Worm (Caenorhabditis elegans) whole organism, L2 larva: ENCODE data around the gene M110.8.

Source experiments
- C34F6.9 ChIP-seq: fragments of 150-350 bp; optimal IDR thresholded peaks from 2 replicates; lab custom pipeline; 2014; ENCODE audit warnings: missing biosample characterization, missing genetic modification characterization
- F13H6.1 ChIP-seq: sonication (generic microtip); optimal IDR thresholded peaks from 2 replicates; lab custom pipeline; 2016; ENCODE audit warnings: missing genetic modification characterization, missing compliant biosample characterization
- R02D3.7 ChIP-seq: fragments of 150-350 bp; optimal IDR thresholded peaks from 2 replicates; lab custom pipeline; 2014; ENCODE audit warnings: missing biosample characterization, missing genetic modification characterization
- ZK546.5 ChIP-seq: sonication (generic microtip); optimal IDR thresholded peaks from 2 replicates; lab custom pipeline; 2017; ENCODE audit warnings: missing biosample characterization, missing genetic modification characterization
- alr-1 ChIP-seq: fragments of 150-350 bp; optimal IDR thresholded peaks from 2 replicates; lab custom pipeline; 2014; ENCODE audit warnings: missing biosample characterization, missing genetic modification characterization
- aly-2 ChIP-seq: fragments of 150-350 bp; optimal IDR thresholded peaks from 2 replicates; lab custom pipeline; 2014; ENCODE audit warnings: missing biosample characterization, missing genetic modification characterization
- ama-1 ChIP-seq: fragments of 150-350 bp; optimal IDR thresholded peaks from 2 replicates; lab custom pipeline; 2018; ENCODE audit warnings: inconsistent platforms
- blmp-1 ChIP-seq: sonication (generic microtip); optimal IDR thresholded peaks from 2 replicates; lab custom pipeline; 2017; ENCODE audit warnings: missing genetic modification characterization, mild to moderate bottlenecking, missing compliant biosample characterization, antibody characterized with exemption, moderate library complexity; ENCODE audit not compliant: insufficient read depth
- ceh-16 ChIP-seq: fragments of 150-350 bp; optimal IDR thresholded peaks from 2 replicates; lab custom pipeline; 2014; ENCODE audit warnings: missing biosample characterization, missing genetic modification characterization
- crh-2 ChIP-seq: sonication (generic microtip); optimal IDR thresholded peaks from 2 replicates; lab custom pipeline; 2017; ENCODE audit warnings: missing biosample characterization, missing genetic modification characterization
- dmd-4 ChIP-seq: sonication (generic microtip); optimal IDR thresholded peaks from 2 replicates; lab custom pipeline; 2017; ENCODE audit warnings: missing biosample characterization, missing genetic modification characterization
- egl-27 ChIP-seq: sonication (generic microtip); optimal IDR thresholded peaks from 3 replicates; lab custom pipeline; 2017; ENCODE audit warnings: missing biosample characterization, missing genetic modification reagents, missing genetic modification characterization
- elt-1 ChIP-seq: fragments of 150-350 bp; optimal IDR thresholded peaks from 2 replicates; lab custom pipeline; 2014; ENCODE audit warnings: missing biosample characterization, missing genetic modification characterization
- elt-3 ChIP-seq: sonication (generic microtip); optimal IDR thresholded peaks from 2 replicates; lab custom pipeline; 2017; ENCODE audit warnings: missing biosample characterization, missing genetic modification characterization
- fos-1 ChIP-seq: fragments of 150-350 bp; optimal IDR thresholded peaks from 2 replicates; lab custom pipeline; 2014; ENCODE audit warnings: missing biosample characterization, missing genetic modification characterization
- gmeb-1 ChIP-seq: fragments of 150-350 bp; optimal IDR thresholded peaks from 2 replicates; lab custom pipeline; 2014; ENCODE audit warnings: missing biosample characterization, missing genetic modification characterization
- lin-11 ChIP-seq: fragments of 150-350 bp; sonication (generic microtip); optimal IDR thresholded peaks from 2 replicates; lab custom pipeline; 2014; ENCODE audit warnings: missing biosample characterization, missing genetic modification characterization, inconsistent platforms, mixed read lengths
- lin-13 ChIP-seq: fragments of 150-350 bp; optimal IDR thresholded peaks from 2 replicates; lab custom pipeline; 2014; ENCODE audit warnings: missing biosample characterization, missing genetic modification reagents, missing genetic modification characterization
- lin-39 ChIP-seq: fragments of 150-350 bp; optimal IDR thresholded peaks from 2 replicates; lab custom pipeline; 2014; ENCODE audit warnings: missing biosample characterization, missing genetic modification reagents, missing genetic modification characterization
- lsy-2 ChIP-seq, 2 experiments: fragments of 150-350 bp in 1 of 2; sonication (generic microtip) in 1 of 2; optimal IDR thresholded peaks; 2 replicates each; lab custom pipeline; 2014 to 2017; ENCODE audit warnings: missing biosample characterization in 2 of 2, missing genetic modification characterization in 2 of 2
- mab-5 ChIP-seq: fragments of 150-350 bp; optimal IDR thresholded peaks from 2 replicates; lab custom pipeline; 2014; ENCODE audit warnings: missing biosample characterization, missing genetic modification characterization
- mbf-1 ChIP-seq: sonication (generic microtip); optimal IDR thresholded peaks from 2 replicates; lab custom pipeline; 2017; ENCODE audit warnings: missing biosample characterization, missing genetic modification characterization
- nhr-11 ChIP-seq: fragments of 150-350 bp; optimal IDR thresholded peaks from 2 replicates; lab custom pipeline; 2014; ENCODE audit warnings: missing biosample characterization, missing genetic modification characterization
- nhr-129 ChIP-seq: fragments of 150-350 bp; optimal IDR thresholded peaks from 2 replicates; lab custom pipeline; 2014; ENCODE audit warnings: missing biosample characterization, missing genetic modification characterization
- nhr-21 ChIP-seq: fragments of 150-350 bp; optimal IDR thresholded peaks from 2 replicates; lab custom pipeline; 2014; ENCODE audit warnings: missing biosample characterization, missing genetic modification characterization
- nhr-23 ChIP-seq: fragments of 150-350 bp; optimal IDR thresholded peaks from 2 replicates; lab custom pipeline; 2014; ENCODE audit warnings: missing biosample characterization, missing genetic modification reagents, missing genetic modification characterization
- nhr-237 ChIP-seq: fragments of 150-350 bp; optimal IDR thresholded peaks from 2 replicates; lab custom pipeline; 2014; ENCODE audit warnings: missing biosample characterization, missing genetic modification characterization
- nhr-25 ChIP-seq: fragments of 150-350 bp; sonication (generic microtip); optimal IDR thresholded peaks from 3 replicates; lab custom pipeline; 2014; ENCODE audit warnings: missing biosample characterization, missing genetic modification characterization
- nhr-6 ChIP-seq: fragments of 150-350 bp; optimal IDR thresholded peaks from 2 replicates; lab custom pipeline; 2014; ENCODE audit warnings: missing biosample characterization, missing genetic modification characterization
- nhr-77 ChIP-seq: fragments of 150-350 bp; optimal IDR thresholded peaks from 2 replicates; lab custom pipeline; 2014; ENCODE audit warnings: missing biosample characterization, missing genetic modification characterization
- skn-1 ChIP-seq: sonication (generic microtip); optimal IDR thresholded peaks from 2 replicates; lab custom pipeline; 2017; ENCODE audit warnings: missing biosample characterization, missing genetic modification characterization
- sma-9 ChIP-seq, 2 experiments: fragments of 150-350 bp in 1 of 2; sonication (generic microtip) in 1 of 2; optimal IDR thresholded peaks; 2 replicates each; lab custom pipeline; 2014 to 2016; ENCODE audit warnings: missing genetic modification characterization in 2 of 2, mild to moderate bottlenecking in 1 of 2, missing biosample characterization in 1 of 2, missing compliant biosample characterization in 1 of 2, missing genetic modification reagents in 1 of 2, moderate library complexity in 1 of 2
- snpc-4 ChIP-seq: fragments of 150-350 bp; optimal IDR thresholded peaks from 2 replicates; lab custom pipeline; 2014; ENCODE audit warnings: missing biosample characterization, missing genetic modification characterization
- unc-39 ChIP-seq: fragments of 150-350 bp; optimal IDR thresholded peaks from 2 replicates; lab custom pipeline; 2014; ENCODE audit warnings: missing biosample characterization, missing genetic modification characterization
- unc-62 ChIP-seq: fragments of 150-350 bp; optimal IDR thresholded peaks from 2 replicates; lab custom pipeline; 2014; ENCODE audit warnings: missing biosample characterization, missing genetic modification reagents, missing genetic modification characterization
- zag-1 ChIP-seq: fragments of 150-350 bp; optimal IDR thresholded peaks from 2 replicates; lab custom pipeline; 2014; ENCODE audit warnings: missing biosample characterization, missing genetic modification characterization
- ztf-1 ChIP-seq: fragments of 200-800 bp; sonication (Bioruptor generic); conservative IDR thresholded peaks from 2 replicates; pipeline ENCODE4 v1.3.6; 2022; ENCODE audit warnings: missing genetic modification characterization, missing compliant biosample characterization
- ztf-11 ChIP-seq: sonication (generic microtip); optimal IDR thresholded peaks from 2 replicates; lab custom pipeline; 2017; ENCODE audit warnings: missing biosample characterization, missing genetic modification characterization
- ztf-4 ChIP-seq: fragments of 150-350 bp; optimal IDR thresholded peaks from 2 replicates; lab custom pipeline; 2014; ENCODE audit warnings: missing biosample characterization, missing genetic modification characterization

The M110.8 gene

DNA sequence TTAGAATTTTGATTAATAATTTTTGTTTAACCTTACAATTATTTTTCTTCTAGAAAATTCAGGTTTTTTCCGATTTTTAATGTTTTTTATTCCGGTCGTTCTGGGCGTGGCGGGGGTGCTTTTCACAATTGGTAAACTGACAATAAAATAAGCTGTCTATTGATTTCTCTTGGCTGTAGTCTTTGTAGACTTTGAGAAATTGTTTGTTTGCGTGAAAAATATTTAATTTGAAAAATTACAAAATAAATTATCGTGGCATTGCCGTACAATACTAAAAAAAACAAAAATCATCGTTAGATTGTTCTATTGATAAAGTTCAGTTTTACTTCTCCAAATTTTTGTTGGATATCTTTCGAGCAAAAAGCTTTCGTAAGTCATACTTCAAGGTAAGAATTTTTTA is 37.1 kb upstream of the M110.8 start, which contains the start of gene F35C11.3:
Gene F35C11.3, plus strand, starts transcription at position 301 of the 400 bp plus-strand sequence.
- no peak for TF ChIP-seq dmd-4 (tag; lab: Kevin White, UChicago)
- no peak for TF ChIP-seq mab-5 (tag; lab: Kevin White, UChicago)
- TF ChIP-seq nhr-11 (tag; lab: Kevin White, UChicago), result no peak
- TF ChIP-seq zag-1, result no peak
- TF ChIP-seq egl-27, result no peak
- TF ChIP-seq lin-39 (tag; lab: Kevin White, UChicago), result no peak
- TF ChIP-seq nhr-77 (tag; lab: Kevin White, UChicago), result no peak
- TF ChIP-seq ztf-1 (GFP tag; lab: Robert Waterston, UW), result no peak
- no peak for TF ChIP-seq snpc-4 (tag; lab: Kevin White, UChicago)
- no peak for TF ChIP-seq F13H6.1 (tag; lab: Kevin White, UChicago)
- TF ChIP-seq ztf-11, result no peak
- TF ChIP-seq alr-1 (tag; lab: Kevin White, UChicago), result no peak
- no peak for TF ChIP-seq unc-39 (tag; lab: Kevin White, UChicago)
- no peak for TF ChIP-seq gmeb-1 (tag; lab: Kevin White, UChicago)
- TF ChIP-seq sma-9 (GFP tag; optimal IDR thresholded peaks at IDR 0.05; lab: Kevin White, UChicago), result no peak
- TF ChIP-seq sma-9 (tag; optimal IDR thresholded peaks at IDR 0.05; lab: Kevin White, UChicago), result no peak
- TF ChIP-seq lin-13 (GFP tag; lab: Kevin White, UChicago), result no peak
- TF ChIP-seq nhr-25 (tag; lab: Kevin White, UChicago), result no peak
- no peak for TF ChIP-seq unc-62 (GFP tag; lab: Kevin White, UChicago)
- TF ChIP-seq ceh-16 (tag; lab: Kevin White, UChicago), result no peak
- TF ChIP-seq, all 48 proteins: peak for 0

DNA sequence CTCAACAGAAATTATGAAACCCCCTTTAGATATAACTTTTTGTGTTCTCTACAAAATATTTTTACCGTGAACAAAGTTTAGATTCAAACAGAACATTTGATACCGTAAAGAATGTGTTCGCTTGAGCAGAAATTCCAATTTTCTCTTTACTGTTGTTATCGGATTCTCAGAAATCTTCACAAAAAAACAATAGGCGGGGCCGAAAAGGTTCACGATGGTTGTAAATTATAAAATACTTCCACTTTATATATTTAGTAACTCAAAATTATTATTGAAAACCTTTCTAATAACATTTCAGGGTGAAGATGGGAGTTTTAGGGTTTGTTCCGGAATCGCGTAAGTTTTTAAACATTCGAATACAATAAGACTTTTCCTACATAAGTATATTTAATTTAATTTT is 28.8 kb upstream of the M110.8 start, which contains the start of gene nlp-5:
Gene nlp-5, plus strand, starts transcription at position 301 of the 400 bp plus-strand sequence.
- no peak for TF ChIP-seq elt-3 (tag; lab: Kevin White, UChicago)
- TF ChIP-seq nhr-21 (tag; lab: Kevin White, UChicago), result no peak
- TF ChIP-seq lin-13 (GFP tag; lab: Kevin White, UChicago), result no peak
- TF ChIP-seq mbf-1, result no peak
- TF ChIP-seq, all 48 proteins: peak for 0

DNA sequence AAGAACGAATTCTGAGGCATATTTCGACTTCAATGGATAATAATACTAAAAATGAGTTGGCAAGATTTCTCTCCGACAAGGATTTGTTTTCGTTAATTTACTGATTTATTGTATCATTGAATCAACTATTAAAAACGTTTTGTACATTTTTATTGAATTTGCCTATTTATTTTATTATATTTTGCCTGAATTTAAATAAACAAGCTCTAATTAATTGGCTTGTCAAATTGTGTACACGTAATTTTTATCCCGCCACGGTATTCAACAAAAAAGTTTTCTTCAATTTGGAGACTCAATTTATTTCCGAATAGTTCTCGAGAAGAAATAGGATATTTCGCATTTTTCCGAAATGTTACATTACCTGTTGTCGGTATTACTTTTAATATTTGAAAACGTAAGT is 23.1 kb upstream of the M110.8 start, which contains the start of gene M110.7:
Gene M110.7, plus strand, starts transcription at position 301 of the 400 bp plus-strand sequence.
- TF ChIP-seq zag-1, result no peak
- TF ChIP-seq lin-13 (GFP tag; lab: Kevin White, UChicago), result no peak
- no peak for TF ChIP-seq R02D3.7 (tag; lab: Kevin White, UChicago)
- TF ChIP-seq lin-11 (tag; lab: Kevin White, UChicago), result no peak
- TF ChIP-seq aly-2 (tag; lab: Kevin White, UChicago), result no peak
- TF ChIP-seq unc-62 (GFP tag; lab: Kevin White, UChicago), result no peak
- no peak for TF ChIP-seq ZK546.5 (tag; lab: Kevin White, UChicago)
- TF ChIP-seq nhr-23 (tag; lab: Kevin White, UChicago), result no peak
- TF ChIP-seq elt-3 (tag; lab: Kevin White, UChicago), result no peak
- no peak for TF ChIP-seq ceh-16 (tag; lab: Kevin White, UChicago)
- no peak for TF ChIP-seq ztf-11
- TF ChIP-seq egl-27, result no peak
- no peak for TF ChIP-seq nhr-21 (tag; lab: Kevin White, UChicago)

- TF ChIP-seq mab-5 (tag; lab: Kevin White, UChicago), result no peak
- no peak for TF ChIP-seq nhr-6 (tag; lab: Kevin White, UChicago)
- no peak for TF ChIP-seq lin-11 (tag; lab: Kevin White, UChicago)
- no peak for TF ChIP-seq ZK546.5 (tag; lab: Kevin White, UChicago)
- TF ChIP-seq nhr-237, result no peak
- TF ChIP-seq unc-39 (tag; lab: Kevin White, UChicago), result no peak
- no peak for TF ChIP-seq C34F6.9 (tag; lab: Kevin White, UChicago)
- TF ChIP-seq lin-39 (tag; lab: Kevin White, UChicago), result no peak
- TF ChIP-seq ztf-4 (tag; lab: Kevin White, UChicago), result no peak
- TF ChIP-seq ztf-1 (GFP tag; lab: Robert Waterston, UW), result no peak
- TF ChIP-seq crh-2 (tag; lab: Kevin White, UChicago), result no peak
Measured at ce11 chrII:8230976-8231375, 21.6 kb upstream of the M110.8 start, which contains the start of gene M110.9. Gene M110.9 (plus strand): TSS chrII:8231276.

DNA sequence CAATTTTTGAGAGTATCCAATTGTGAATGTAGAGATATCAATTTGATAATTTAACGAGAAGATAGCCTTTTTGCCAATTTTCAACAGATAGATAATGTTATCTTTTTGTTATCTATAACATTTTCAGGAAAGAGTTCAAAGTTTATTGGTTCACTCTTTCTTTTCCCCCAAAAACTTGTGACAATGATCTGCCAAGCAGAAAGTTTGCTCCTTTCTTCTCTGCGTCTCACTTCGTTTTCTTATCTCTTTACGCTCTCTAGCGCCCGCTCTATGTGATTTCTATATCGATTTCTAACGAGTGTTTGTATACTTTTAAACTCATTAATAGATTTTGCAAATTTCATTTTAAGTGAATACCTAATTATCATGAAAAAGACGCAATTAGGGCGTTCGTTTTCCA is 17.1 kb upstream of the M110.8 start:
- peak; percentile 41 for TF ChIP-seq F13H6.1 (tag; lab: Kevin White, UChicago)
- peak; percentile 7 for TF ChIP-seq skn-1 (tag; lab: Kevin White, UChicago)
- no peak for TF ChIP-seq elt-1
- no peak for TF ChIP-seq elt-3 (tag; lab: Kevin White, UChicago)
- TF ChIP-seq fos-1 (tag; lab: Kevin White, UChicago), result peak; percentile 43
- TF ChIP-seq crh-2 (tag; lab: Kevin White, UChicago), result peak; percentile 52
- TF ChIP-seq sma-9 (GFP tag; optimal IDR thresholded peaks at IDR 0.05; lab: Kevin White, UChicago), result peak; percentile 54
- TF ChIP-seq sma-9 (tag; optimal IDR thresholded peaks at IDR 0.05; lab: Kevin White, UChicago), result no peak
- TF ChIP-seq lsy-2 (tag; optimal IDR thresholded peaks at IDR 0.05; lab: Kevin White, UChicago), result no peak
- TF ChIP-seq ama-1, result no peak
- TF ChIP-seq blmp-1 (tag; lab: Kevin White, UChicago), result no peak
- peak; percentile 18 for TF ChIP-seq C34F6.9 (tag; lab: Kevin White, UChicago)
- no peak for TF ChIP-seq nhr-129 (tag; lab: Kevin White, UChicago)
- no peak for TF ChIP-seq mbf-1
